Worm (Caenorhabditis elegans) whole organism, L3 larva: ENCODE data around the gene C36C5.15.
A peak's percentile ranks its signal among the peaks of the same experiment; 100 is the strongest.

Experiments
- R02D3.7 ChIP-seq: fragments of 150-350 bp; optimal IDR thresholded peaks from 2 replicates; lab custom pipeline; 2014; ENCODE audit warnings: missing biosample characterization, missing genetic modification characterization
- ama-1 ChIP-seq: fragments of 150-350 bp; optimal IDR thresholded peaks from 2 replicates; lab custom pipeline; 2018
- ceh-16 ChIP-seq: sonication (generic microtip); optimal IDR thresholded peaks from 2 replicates; lab custom pipeline; 2017; ENCODE audit warnings: missing biosample characterization, missing genetic modification characterization
- ceh-28 ChIP-seq: fragments of 150-350 bp; optimal IDR thresholded peaks from 2 replicates; lab custom pipeline; 2014; ENCODE audit warnings: missing biosample characterization, missing genetic modification reagents, missing genetic modification characterization
- ceh-9 ChIP-seq: sonication (generic microtip); optimal IDR thresholded peaks from 2 replicates; lab custom pipeline; 2018; ENCODE audit warnings: missing biosample characterization, missing genetic modification characterization
- egl-27 ChIP-seq: sonication (generic microtip); optimal IDR thresholded peaks from 4 replicates; lab custom pipeline; 2017; ENCODE audit warnings: missing biosample characterization, missing genetic modification reagents, missing genetic modification characterization
- egl-5 ChIP-seq: fragments of 150-350 bp; optimal IDR thresholded peaks from 2 replicates; lab custom pipeline; 2017; ENCODE audit warnings: missing biosample characterization, missing genetic modification reagents, missing genetic modification characterization, inconsistent platforms
- elt-1 ChIP-seq: fragments of 150-350 bp; optimal IDR thresholded peaks from 2 replicates; lab custom pipeline; 2014; ENCODE audit warnings: missing biosample characterization, missing genetic modification characterization
- elt-2 ChIP-seq: sonication (generic microtip); optimal IDR thresholded peaks from 2 replicates; lab custom pipeline; 2016; ENCODE audit warnings: missing genetic modification reagents, mild to moderate bottlenecking, missing genetic modification characterization, missing compliant biosample characterization
- elt-3 ChIP-seq, 3 experiments: fragments of 150-350 bp in 1 of 3; sonication (generic microtip) in 2 of 3; optimal IDR thresholded peaks; 2 replicates in 2 of 3; 4 replicates in 1 of 3; lab custom pipeline; 2014 to 2017; ENCODE audit warnings: missing biosample characterization in 3 of 3, missing genetic modification characterization in 3 of 3
- eor-1 ChIP-seq, 2 experiments: fragments of 150-350 bp; optimal IDR thresholded peaks; 2 replicates each; lab custom pipeline; 2014 to 2018; ENCODE audit warnings: missing biosample characterization in 2 of 2, missing genetic modification characterization in 2 of 2
- fkh-10 ChIP-seq: sonication (generic microtip); optimal IDR thresholded peaks from 2 replicates; lab custom pipeline; 2017; ENCODE audit warnings: missing biosample characterization, missing genetic modification reagents, missing genetic modification characterization
- fkh-2 ChIP-seq: fragments of 150-350 bp; optimal IDR thresholded peaks from 2 replicates; lab custom pipeline; 2014; ENCODE audit warnings: missing biosample characterization, missing genetic modification reagents, missing genetic modification characterization
- fos-1 ChIP-seq: fragments of 150-350 bp; optimal IDR thresholded peaks from 2 replicates; lab custom pipeline; 2014; ENCODE audit warnings: missing biosample characterization, missing genetic modification characterization
- hmg-11 ChIP-seq: sonication (generic microtip); optimal IDR thresholded peaks from 2 replicates; lab custom pipeline; 2016; ENCODE audit warnings: missing genetic modification characterization, missing compliant biosample characterization
- jun-1 ChIP-seq: fragments of 150-350 bp; optimal IDR thresholded peaks from 2 replicates; lab custom pipeline; 2014; ENCODE audit warnings: missing biosample characterization, missing genetic modification reagents, missing genetic modification characterization
- lin-39 ChIP-seq: fragments of 150-350 bp; optimal IDR thresholded peaks from 2 replicates; lab custom pipeline; 2018; ENCODE audit warnings: missing biosample characterization, missing genetic modification reagents, missing genetic modification characterization
- lsy-12 ChIP-seq: sonication (generic microtip); optimal IDR thresholded peaks from 2 replicates; lab custom pipeline; 2016; ENCODE audit warnings: mild to moderate bottlenecking, missing genetic modification characterization, missing compliant biosample characterization
- mml-1 ChIP-seq: fragments of 150-350 bp; sonication (generic microtip); optimal IDR thresholded peaks from 3 replicates; lab custom pipeline; 2014; ENCODE audit warnings: missing biosample characterization, missing genetic modification characterization
- nfya-1 ChIP-seq: sonication (generic microtip); optimal IDR thresholded peaks from 2 replicates; lab custom pipeline; 2017; ENCODE audit warnings: missing genetic modification characterization, mild to moderate bottlenecking, missing compliant biosample characterization, antibody characterized with exemption, moderate library complexity; ENCODE audit not compliant: insufficient read depth
- nhr-23 ChIP-seq: fragments of 150-350 bp; optimal IDR thresholded peaks from 2 replicates; lab custom pipeline; 2014; ENCODE audit warnings: missing biosample characterization, missing genetic modification reagents, missing genetic modification characterization
- nhr-25 ChIP-seq: sonication (generic microtip); optimal IDR thresholded peaks from 2 replicates; lab custom pipeline; 2017; ENCODE audit warnings: missing biosample characterization, missing genetic modification characterization
- nhr-28 ChIP-seq: fragments of 150-350 bp; optimal IDR thresholded peaks from 2 replicates; lab custom pipeline; 2014; ENCODE audit warnings: missing biosample characterization, missing genetic modification characterization
- nhr-43 ChIP-seq: sonication (generic microtip); optimal IDR thresholded peaks from 2 replicates; lab custom pipeline; 2016; ENCODE audit warnings: mild to moderate bottlenecking, missing genetic modification characterization, missing compliant biosample characterization; ENCODE audit not compliant: poor library complexity, severe bottlenecking
- nhr-67 ChIP-seq: fragments of 150-350 bp; optimal IDR thresholded peaks from 2 replicates; lab custom pipeline; 2014; ENCODE audit warnings: missing biosample characterization, missing genetic modification characterization
- nhr-76 ChIP-seq: fragments of 150-350 bp; sonication (generic microtip); optimal IDR thresholded peaks from 5 replicates; lab custom pipeline; 2014; ENCODE audit warnings: missing biosample characterization, missing genetic modification characterization
- sea-2 ChIP-seq: fragments of 150-350 bp; sonication (generic microtip); optimal IDR thresholded peaks from 4 replicates; lab custom pipeline; 2014; ENCODE audit warnings: missing biosample characterization, missing genetic modification reagents, missing genetic modification characterization
- skn-1 ChIP-seq: fragments of 150-350 bp; optimal IDR thresholded peaks from 2 replicates; lab custom pipeline; 2014; ENCODE audit warnings: missing biosample characterization, missing genetic modification characterization
- snpc-4 ChIP-seq: fragments of 150-350 bp; optimal IDR thresholded peaks from 2 replicates; lab custom pipeline; 2014; ENCODE audit warnings: missing biosample characterization, missing genetic modification characterization
- unc-39 ChIP-seq: sonication (generic microtip); optimal IDR thresholded peaks from 4 replicates; lab custom pipeline; 2017; ENCODE audit warnings: missing biosample characterization, missing genetic modification characterization
- zag-1 ChIP-seq: fragments of 150-350 bp; optimal IDR thresholded peaks from 2 replicates; lab custom pipeline; 2014; ENCODE audit warnings: missing biosample characterization, missing genetic modification characterization
- ztf-11 ChIP-seq: fragments of 150-350 bp; optimal IDR thresholded peaks from 2 replicates; lab custom pipeline; 2014; ENCODE audit warnings: missing biosample characterization, missing genetic modification characterization

The C36C5.15 gene

ce11 chrV:3188043-3188442 lies 19.5 kb upstream of the C36C5.15 start, which contains the start of gene lag-2:
TSS of gene lag-2 (plus strand) at chrV:3188343.
- no peak for TF ChIP-seq nhr-25 (tag; lab: Kevin White, UChicago)
- TF ChIP-seq sea-2 (GFP tag; lab: Kevin White, UChicago) = no peak
- TF ChIP-seq elt-1 (tag; lab: Kevin White, UChicago) = no peak
- TF ChIP-seq elt-2 = no peak

- no peak for TF ChIP-seq unc-39 (tag; lab: Kevin White, UChicago)
- no peak for TF ChIP-seq fkh-10 (GFP tag; lab: Kevin White, UChicago)
- TF ChIP-seq nhr-76 = no peak
- TF ChIP-seq nhr-23 (tag; lab: Kevin White, UChicago) = no peak
- no peak for TF ChIP-seq nhr-67
- TF ChIP-seq ztf-11 = no peak
- no peak for TF ChIP-seq nhr-28 (tag; lab: Kevin White, UChicago)
- TF ChIP-seq skn-1 = no peak
- TF ChIP-seq zag-1 (tag; lab: Kevin White, UChicago) = no peak
- no peak for TF ChIP-seq fkh-2 (tag; lab: Kevin White, UChicago)
- no peak for TF ChIP-seq jun-1
- TF ChIP-seq nfya-1 (tag; lab: Kevin White, UChicago) = no peak
- TF ChIP-seq snpc-4 = no peak
- no peak for TF ChIP-seq ceh-28 (tag; lab: Kevin White, UChicago)
- TF ChIP-seq nhr-43 = no peak
- no peak for TF ChIP-seq mml-1 (tag; lab: Kevin White, UChicago)
- no peak for TF ChIP-seq fos-1 (tag; lab: Kevin White, UChicago)
- no peak for TF ChIP-seq egl-5 (tag; lab: Kevin White, UChicago)
These were observed 17.3 kb upstream of the C36C5.15 start for ce11 chrV:3185855-3186254.

- TF ChIP-seq sea-2 (GFP tag; lab: Kevin White, UChicago) (no peak), unc-39 (tag; lab: Kevin White, UChicago) (no peak), ceh-28 (tag; lab: Kevin White, UChicago) (no peak), nhr-76 (no peak), R02D3.7 (no peak), egl-27 (tag; lab: Kevin White, UChicago) (no peak), ceh-16 (tag; lab: Kevin White, UChicago) (no peak)
- TF ChIP-seq, all 47 proteins: peak for 0
These were observed 7.6 kb upstream of the C36C5.15 start, which contains the start of gene srab-8 for ce11 chrV:3176161-3176560. TSS of gene srab-8 (plus strand) at chrV:3176461.

- TF ChIP-seq lsy-12 (tag; lab: Kevin White, UChicago) (no peak), ceh-28 (tag; lab: Kevin White, UChicago) (peak; percentile 89)
These were observed 3.1 kb upstream of the C36C5.15 start for ce11 chrV:3171625-3172024.

ce11 chrV:3169838-3170237 lies 1.3 kb upstream of the C36C5.15 start, which contains the start of gene srbc-6:
TSS of gene srbc-6 (plus strand) at chrV:3170138.
- TF ChIP-seq egl-5 (tag; lab: Kevin White, UChicago) (no peak), mml-1 (tag; lab: Kevin White, UChicago) (no peak), elt-1 (tag; lab: Kevin White, UChicago) (no peak), jun-1 (no peak), nfya-1 (tag; lab: Kevin White, UChicago) (no peak), eor-1 (tag; optimal IDR thresholded peaks at IDR 0.05; lab: Kevin White, UChicago) (no peak), ama-1 (lab: Kevin White, UChicago) (no peak), ceh-9 (tag; lab: Kevin White, UChicago) (no peak), elt-3 (tag; optimal IDR thresholded peaks at IDR 0.05; lab: Kevin White, UChicago) (no peak), elt-2 (no peak), fos-1 (tag; lab: Kevin White, UChicago) (no peak)

ce11 chrV:3166260-3166659 lies 2.3 kb downstream of the C36C5.15 start, which contains the start of gene C36C5.4:
TSS of gene C36C5.4 (plus strand) at chrV:3166560.
- no peak for TF ChIP-seq hmg-11 (tag; lab: Kevin White, UChicago)
- no peak for TF ChIP-seq elt-1 (tag; lab: Kevin White, UChicago)
- no peak for TF ChIP-seq egl-5 (tag; lab: Kevin White, UChicago)
- no peak for TF ChIP-seq lin-39 (tag; lab: Kevin White, UChicago)
- no peak for TF ChIP-seq fkh-10 (GFP tag; lab: Kevin White, UChicago)
- no peak for TF ChIP-seq zag-1 (tag; lab: Kevin White, UChicago)
